Fruit fly (Drosophila melanogaster): ENCODE data around the gene Ugt37E1.

Ugt37E1 gene

DNA sequence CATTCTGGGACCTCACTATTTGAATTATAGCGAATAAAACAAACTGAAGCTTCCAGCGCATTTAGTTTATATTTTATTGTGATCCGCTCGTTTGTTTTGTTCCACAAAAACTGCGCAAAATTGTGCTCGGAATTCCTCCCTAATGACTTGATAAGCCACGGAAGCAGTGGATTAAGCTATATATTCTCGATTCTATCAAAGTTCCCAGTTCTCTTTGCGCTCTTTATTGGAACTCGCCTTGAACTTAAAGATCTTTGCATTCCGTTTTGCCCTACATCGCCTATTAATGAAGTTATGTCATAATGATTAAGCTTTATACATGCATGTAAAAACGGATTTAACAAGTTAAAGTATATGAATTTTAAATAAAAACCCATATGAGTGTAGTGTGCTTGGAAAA, 40.8 kb downstream of the Ugt37E1 start, which contains the start of gene Nepl9:
TSS of gene Nepl9 (minus strand) at position 101 of the 400 bp plus-strand sequence.
- TF ChIP-seq CTCF (optimal IDR thresholded peaks at IDR 0.05) (no peak), CG8478 (optimal IDR thresholded peaks at IDR 0.05) (no peak)

DNA sequence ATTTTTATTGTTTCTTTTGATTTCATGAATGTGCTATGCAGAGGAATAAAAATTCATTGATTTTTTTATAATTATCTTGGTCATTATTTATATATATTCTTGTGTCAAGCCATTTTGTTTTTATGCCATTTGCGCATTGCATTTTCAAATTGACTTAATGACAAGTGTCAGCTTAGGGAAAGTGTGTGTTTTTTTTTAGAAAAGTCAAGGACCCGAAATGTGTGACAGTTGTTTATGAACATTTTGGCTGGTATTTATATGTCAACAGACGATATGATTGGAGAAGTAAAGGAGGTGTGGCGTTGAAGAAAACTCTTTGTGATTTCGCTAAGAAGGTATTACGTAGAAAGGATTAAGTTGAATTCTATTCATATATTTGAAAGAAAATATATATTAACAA, 41.3 kb downstream of the Ugt37E1 start, which contains the start of the genes SclA and SclB:
TSS of gene SclA (plus strand) at position 301 of the 400 bp plus-strand sequence.
TSS of gene SclB (plus strand) at position 301 of the 400 bp plus-strand sequence.
- no peak for TF ChIP-seq CG8478 (optimal IDR thresholded peaks at IDR 0.05)
- TF ChIP-seq CTCF (optimal IDR thresholded peaks at IDR 0.05): no peak

DNA sequence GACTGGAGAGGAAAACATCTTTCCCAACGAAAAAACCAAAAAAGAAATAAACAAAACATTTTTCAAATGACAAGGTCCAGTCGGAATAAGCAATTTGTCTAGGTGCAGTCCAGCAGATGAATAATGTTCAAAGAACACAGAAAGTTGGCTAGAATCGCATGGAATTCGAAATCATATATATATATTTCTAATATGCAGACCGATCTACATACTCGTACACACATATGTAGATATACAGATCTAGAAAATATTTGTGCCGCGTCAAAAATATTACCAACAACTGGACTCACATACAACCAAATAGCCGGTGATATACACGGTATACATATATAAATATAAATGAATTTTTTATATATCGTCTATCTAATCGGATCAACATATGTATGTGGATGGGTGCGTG, 43.3 kb downstream of the Ugt37E1 start:
- TF ChIP-seq CTCF (optimal IDR thresholded peaks at IDR 0.05) (no peak), CG8478 (optimal IDR thresholded peaks at IDR 0.05) (no peak)

DNA sequence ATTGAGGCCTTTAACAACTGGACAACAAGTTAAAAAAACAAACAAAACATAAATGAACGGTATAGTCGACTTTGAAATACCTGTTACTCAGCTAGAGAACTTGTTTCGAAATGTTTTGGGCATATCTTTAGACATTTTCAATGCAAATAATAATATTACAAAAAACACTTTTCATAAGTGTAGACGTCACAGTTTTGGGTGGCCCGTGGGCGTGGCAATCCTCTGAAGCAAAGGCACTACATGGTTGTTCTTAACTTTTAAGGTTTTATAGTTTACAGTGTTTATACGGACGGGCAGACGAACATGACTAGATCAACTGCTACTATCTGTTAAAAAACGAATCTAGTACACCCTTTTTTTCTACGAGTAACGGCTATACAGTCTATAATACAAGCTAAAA, 46.1 kb downstream of the Ugt37E1 start:
- no peak for TF ChIP-seq CG8478 (optimal IDR thresholded peaks at IDR 0.05)
- no peak for TF ChIP-seq CTCF (optimal IDR thresholded peaks at IDR 0.05)

dm6 chr2L:16843336-16843735, 46.9 kb downstream of the Ugt37E1 start:
- TF ChIP-seq CTCF (optimal IDR thresholded peaks at IDR 0.05): no peak
- no peak for TF ChIP-seq CG8478 (optimal IDR thresholded peaks at IDR 0.05)

DNA sequence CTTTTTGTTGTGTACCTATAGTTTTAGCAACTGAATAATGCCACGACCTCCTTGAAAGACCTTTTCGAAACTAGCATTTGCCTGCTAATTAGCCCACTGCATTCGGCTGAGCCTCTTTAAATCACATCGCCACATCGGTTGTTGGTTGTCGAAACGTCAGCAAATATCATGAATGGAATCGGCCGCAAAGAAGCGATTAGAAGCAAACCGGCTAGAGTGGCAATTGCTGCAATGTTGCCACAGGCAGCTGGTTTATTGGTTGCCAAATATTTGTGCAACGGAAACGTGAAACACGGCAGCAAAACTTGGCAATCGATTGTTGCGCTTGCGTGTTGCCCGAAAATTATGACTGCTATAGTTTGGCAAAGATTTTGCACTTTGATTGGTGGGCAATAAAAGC, 48.8 kb downstream of the Ugt37E1 start:
- TF ChIP-seq CG8478 (optimal IDR thresholded peaks at IDR 0.05): no peak
- TF ChIP-seq CTCF (optimal IDR thresholded peaks at IDR 0.05): no peak

DNA sequence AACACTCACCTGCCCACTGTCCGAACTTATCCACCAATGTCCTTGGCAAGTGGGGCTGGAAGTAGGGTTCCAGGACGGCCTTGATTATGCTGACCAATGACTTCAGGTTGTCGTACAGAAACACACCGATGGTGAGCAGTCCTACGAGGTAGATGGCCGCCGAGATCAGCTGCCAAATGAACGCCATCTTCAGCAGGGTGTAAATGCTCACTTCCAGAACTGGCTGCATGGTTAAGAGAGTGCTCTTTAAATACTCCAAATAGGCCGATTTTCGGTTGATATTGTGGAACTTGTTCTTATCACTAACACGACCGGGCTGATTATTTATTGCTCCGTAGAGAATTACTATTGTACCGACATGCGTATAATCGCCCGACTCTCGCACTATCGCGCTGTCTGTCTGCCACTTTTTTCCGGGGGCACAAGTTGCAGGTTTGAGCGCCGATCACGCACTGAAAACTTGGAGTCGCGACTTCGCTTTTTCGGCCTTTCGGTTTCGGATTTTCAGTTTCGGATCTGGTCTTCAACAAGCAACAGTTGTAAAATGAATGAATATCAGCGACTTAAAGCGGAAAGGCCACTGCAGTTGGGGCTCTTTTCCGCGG, 50.4 kb downstream of the Ugt37E1 start:
- TF ChIP-seq CTCF (optimal IDR thresholded peaks at IDR 0.05) (no peak), CG8478 (optimal IDR thresholded peaks at IDR 0.05) (no peak)
